Worm (Caenorhabditis elegans) whole organism, L2 larva: ENCODE results near the gene fln-1.
A peak's percentile ranks its signal among the peaks of the same experiment; 100 is the strongest.

ENCODE experiments used
- C34F6.9 ChIP-seq: fragments of 150-350 bp; optimal IDR thresholded peaks from 2 replicates; lab custom pipeline; 2014; ENCODE audit warnings: missing biosample characterization, missing genetic modification characterization
- F13H6.1 ChIP-seq: sonication (generic microtip); optimal IDR thresholded peaks from 2 replicates; lab custom pipeline; 2016; ENCODE audit warnings: missing genetic modification characterization, missing compliant biosample characterization
- R02D3.7 ChIP-seq: fragments of 150-350 bp; optimal IDR thresholded peaks from 2 replicates; lab custom pipeline; 2014; ENCODE audit warnings: missing biosample characterization, missing genetic modification characterization
- Y55F3AM.14 ChIP-seq: fragments of 200-800 bp; sonication (Bioruptor generic); optimal IDR thresholded peaks from 2 replicates; lab custom pipeline; 2018; ENCODE audit warnings: mild to moderate bottlenecking, missing genetic modification characterization, missing compliant biosample characterization
- ZK546.5 ChIP-seq: sonication (generic microtip); optimal IDR thresholded peaks from 2 replicates; lab custom pipeline; 2017; ENCODE audit warnings: missing biosample characterization, missing genetic modification characterization
- alr-1 ChIP-seq: fragments of 150-350 bp; optimal IDR thresholded peaks from 2 replicates; lab custom pipeline; 2014; ENCODE audit warnings: missing biosample characterization, missing genetic modification characterization
- aly-2 ChIP-seq: fragments of 150-350 bp; optimal IDR thresholded peaks from 2 replicates; lab custom pipeline; 2014; ENCODE audit warnings: missing biosample characterization, missing genetic modification characterization
- ama-1 ChIP-seq: fragments of 150-350 bp; optimal IDR thresholded peaks from 2 replicates; lab custom pipeline; 2018; ENCODE audit warnings: inconsistent platforms
- blmp-1 ChIP-seq: sonication (generic microtip); optimal IDR thresholded peaks from 2 replicates; lab custom pipeline; 2017; ENCODE audit warnings: missing genetic modification characterization, mild to moderate bottlenecking, missing compliant biosample characterization, antibody characterized with exemption, moderate library complexity; ENCODE audit not compliant: insufficient read depth
- ceh-16 ChIP-seq: fragments of 150-350 bp; optimal IDR thresholded peaks from 2 replicates; lab custom pipeline; 2014; ENCODE audit warnings: missing biosample characterization, missing genetic modification characterization
- ceh-82 ChIP-seq: fragments of 150-350 bp; optimal IDR thresholded peaks from 2 replicates; lab custom pipeline; 2014; ENCODE audit warnings: missing biosample characterization, missing genetic modification characterization
- crh-2 ChIP-seq: sonication (generic microtip); optimal IDR thresholded peaks from 2 replicates; lab custom pipeline; 2017; ENCODE audit warnings: missing biosample characterization, missing genetic modification characterization
- dmd-4 ChIP-seq: sonication (generic microtip); optimal IDR thresholded peaks from 2 replicates; lab custom pipeline; 2017; ENCODE audit warnings: missing biosample characterization, missing genetic modification characterization
- elt-1 ChIP-seq: fragments of 150-350 bp; optimal IDR thresholded peaks from 2 replicates; lab custom pipeline; 2014; ENCODE audit warnings: missing biosample characterization, missing genetic modification characterization
- elt-3 ChIP-seq: sonication (generic microtip); optimal IDR thresholded peaks from 2 replicates; lab custom pipeline; 2017; ENCODE audit warnings: missing biosample characterization, missing genetic modification characterization
- fos-1 ChIP-seq: fragments of 150-350 bp; optimal IDR thresholded peaks from 2 replicates; lab custom pipeline; 2014; ENCODE audit warnings: missing biosample characterization, missing genetic modification characterization
- gmeb-1 ChIP-seq: fragments of 150-350 bp; optimal IDR thresholded peaks from 2 replicates; lab custom pipeline; 2014; ENCODE audit warnings: missing biosample characterization, missing genetic modification characterization
- lin-11 ChIP-seq: fragments of 150-350 bp; sonication (generic microtip); optimal IDR thresholded peaks from 2 replicates; lab custom pipeline; 2014; ENCODE audit warnings: missing biosample characterization, missing genetic modification characterization, inconsistent platforms, mixed read lengths
- lin-13 ChIP-seq: fragments of 150-350 bp; optimal IDR thresholded peaks from 2 replicates; lab custom pipeline; 2014; ENCODE audit warnings: missing biosample characterization, missing genetic modification reagents, missing genetic modification characterization
- lin-39 ChIP-seq: fragments of 150-350 bp; optimal IDR thresholded peaks from 2 replicates; lab custom pipeline; 2014; ENCODE audit warnings: missing biosample characterization, missing genetic modification reagents, missing genetic modification characterization
- lsy-2 ChIP-seq, 2 experiments: fragments of 150-350 bp in 1 of 2; sonication (generic microtip) in 1 of 2; optimal IDR thresholded peaks; 2 replicates each; lab custom pipeline; 2014 to 2017; ENCODE audit warnings: missing biosample characterization in 2 of 2, missing genetic modification characterization in 2 of 2
- mab-5 ChIP-seq: fragments of 150-350 bp; optimal IDR thresholded peaks from 2 replicates; lab custom pipeline; 2014; ENCODE audit warnings: missing biosample characterization, missing genetic modification characterization
- mbf-1 ChIP-seq: sonication (generic microtip); optimal IDR thresholded peaks from 2 replicates; lab custom pipeline; 2017; ENCODE audit warnings: missing biosample characterization, missing genetic modification characterization
- mdl-1 ChIP-seq, 2 experiments: fragments of 150-350 bp in 1 of 2; sonication (generic microtip) in 1 of 2; optimal IDR thresholded peaks; 2 replicates each; lab custom pipeline; 2017; ENCODE audit warnings: missing biosample characterization in 2 of 2, missing genetic modification characterization in 2 of 2
- nhr-10 ChIP-seq: sonication (generic microtip); optimal IDR thresholded peaks from 2 replicates; lab custom pipeline; 2017; ENCODE audit warnings: missing biosample characterization, missing genetic modification characterization
- nhr-11 ChIP-seq: fragments of 150-350 bp; optimal IDR thresholded peaks from 2 replicates; lab custom pipeline; 2014; ENCODE audit warnings: missing biosample characterization, missing genetic modification characterization
- nhr-12 ChIP-seq: fragments of 150-350 bp; optimal IDR thresholded peaks from 2 replicates; lab custom pipeline; 2014; ENCODE audit warnings: missing biosample characterization, missing genetic modification characterization
- nhr-129 ChIP-seq: fragments of 150-350 bp; optimal IDR thresholded peaks from 2 replicates; lab custom pipeline; 2014; ENCODE audit warnings: missing biosample characterization, missing genetic modification characterization
- nhr-21 ChIP-seq: fragments of 150-350 bp; optimal IDR thresholded peaks from 2 replicates; lab custom pipeline; 2014; ENCODE audit warnings: missing biosample characterization, missing genetic modification characterization
- nhr-23 ChIP-seq: fragments of 150-350 bp; optimal IDR thresholded peaks from 2 replicates; lab custom pipeline; 2014; ENCODE audit warnings: missing biosample characterization, missing genetic modification reagents, missing genetic modification characterization
- nhr-237 ChIP-seq: fragments of 150-350 bp; optimal IDR thresholded peaks from 2 replicates; lab custom pipeline; 2014; ENCODE audit warnings: missing biosample characterization, missing genetic modification characterization
- nhr-25 ChIP-seq: fragments of 150-350 bp; sonication (generic microtip); optimal IDR thresholded peaks from 3 replicates; lab custom pipeline; 2014; ENCODE audit warnings: missing biosample characterization, missing genetic modification characterization
- nhr-6 ChIP-seq: fragments of 150-350 bp; optimal IDR thresholded peaks from 2 replicates; lab custom pipeline; 2014; ENCODE audit warnings: missing biosample characterization, missing genetic modification characterization
- nhr-77 ChIP-seq: fragments of 150-350 bp; optimal IDR thresholded peaks from 2 replicates; lab custom pipeline; 2014; ENCODE audit warnings: missing biosample characterization, missing genetic modification characterization
- peb-1 ChIP-seq: fragments of 150-350 bp; optimal IDR thresholded peaks from 2 replicates; lab custom pipeline; 2014; ENCODE audit warnings: missing biosample characterization, missing genetic modification characterization
- sem-4 ChIP-seq: fragments of 150-350 bp; optimal IDR thresholded peaks from 2 replicates; lab custom pipeline; 2014; ENCODE audit warnings: missing biosample characterization, missing genetic modification reagents, missing genetic modification characterization
- sma-3 ChIP-seq: sonication (generic microtip); optimal IDR thresholded peaks from 2 replicates; lab custom pipeline; 2016; ENCODE audit warnings: missing genetic modification reagents, missing genetic modification characterization, missing compliant biosample characterization
- sma-9 ChIP-seq, 2 experiments: fragments of 150-350 bp in 1 of 2; sonication (generic microtip) in 1 of 2; optimal IDR thresholded peaks; 2 replicates each; lab custom pipeline; 2014 to 2016; ENCODE audit warnings: missing genetic modification characterization in 2 of 2, mild to moderate bottlenecking in 1 of 2, missing biosample characterization in 1 of 2, missing compliant biosample characterization in 1 of 2, missing genetic modification reagents in 1 of 2, moderate library complexity in 1 of 2
- snpc-4 ChIP-seq: fragments of 150-350 bp; optimal IDR thresholded peaks from 2 replicates; lab custom pipeline; 2014; ENCODE audit warnings: missing biosample characterization, missing genetic modification characterization
- unc-39 ChIP-seq: fragments of 150-350 bp; optimal IDR thresholded peaks from 2 replicates; lab custom pipeline; 2014; ENCODE audit warnings: missing biosample characterization, missing genetic modification characterization
- unc-55 ChIP-seq: fragments of 150-350 bp; sonication (generic microtip); optimal IDR thresholded peaks from 3 replicates; lab custom pipeline; 2014; ENCODE audit warnings: missing biosample characterization, missing genetic modification reagents, missing genetic modification characterization
- unc-62 ChIP-seq: fragments of 150-350 bp; optimal IDR thresholded peaks from 2 replicates; lab custom pipeline; 2014; ENCODE audit warnings: missing biosample characterization, missing genetic modification reagents, missing genetic modification characterization
- zag-1 ChIP-seq: fragments of 150-350 bp; optimal IDR thresholded peaks from 2 replicates; lab custom pipeline; 2014; ENCODE audit warnings: missing biosample characterization, missing genetic modification characterization
- ztf-11 ChIP-seq: sonication (generic microtip); optimal IDR thresholded peaks from 2 replicates; lab custom pipeline; 2017; ENCODE audit warnings: missing biosample characterization, missing genetic modification characterization
- ztf-4 ChIP-seq: fragments of 150-350 bp; optimal IDR thresholded peaks from 2 replicates; lab custom pipeline; 2014; ENCODE audit warnings: missing biosample characterization, missing genetic modification characterization

The fln-1 gene

DNA sequence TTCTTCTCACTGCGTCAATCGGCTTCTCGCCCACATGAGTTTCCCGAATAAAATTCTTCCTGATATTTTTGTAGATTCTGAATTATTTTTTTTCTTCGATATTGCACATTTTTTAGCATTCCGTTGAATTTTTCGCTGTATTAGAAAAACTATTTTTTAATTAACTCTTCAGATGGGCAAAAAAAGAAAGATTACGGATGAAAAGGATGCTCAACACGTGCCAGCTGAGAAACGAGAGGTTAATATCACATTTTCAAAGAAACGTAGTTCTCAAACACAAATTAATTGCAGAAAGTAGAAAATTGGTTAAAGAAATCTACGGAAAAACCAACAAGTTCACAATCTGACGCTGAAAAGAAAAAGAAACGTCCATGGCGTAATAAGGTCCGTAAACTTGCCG is 20.6 kb upstream of the fln-1 start, which contains the start of gene rrp-8:
TSS of gene rrp-8 (plus strand) at position 173 of the 400 bp plus-strand sequence.
- no peak for TF ChIP-seq nhr-237 (tag; lab: Kevin White, UChicago)
- TF ChIP-seq mdl-1 (tag; optimal IDR thresholded peaks at IDR 0.05; lab: Kevin White, UChicago) = no peak
- TF ChIP-seq lin-39 (tag; lab: Kevin White, UChicago) = no peak

DNA sequence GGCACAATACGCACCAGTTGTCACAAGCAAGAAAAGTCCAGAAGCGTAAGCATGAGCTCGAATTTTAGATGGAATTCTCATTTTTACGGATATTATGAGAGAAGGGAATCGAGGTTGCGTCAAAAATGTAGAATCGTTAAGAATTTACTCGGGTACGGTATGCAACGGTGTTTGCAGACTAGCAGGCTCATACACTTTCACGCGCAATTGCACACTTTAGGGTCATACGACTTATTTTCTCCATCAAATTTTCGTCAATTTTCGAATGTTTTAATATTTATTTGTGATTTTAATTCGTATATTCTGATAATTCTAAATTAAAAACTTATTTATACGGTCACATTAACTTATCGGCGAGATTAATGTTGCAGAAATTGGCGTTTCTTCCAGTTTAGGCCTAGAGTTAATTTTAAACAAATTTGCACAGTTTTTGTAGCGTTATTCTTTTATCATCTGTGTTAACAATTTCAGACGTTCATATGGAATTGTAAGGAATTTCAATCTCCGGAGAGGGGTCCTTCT is 17.7 kb upstream of the fln-1 start, which contains the start of the genes T07A9.15 and nog-1:
TSS of gene T07A9.15 (minus strand) at position 138 of the 522 bp plus-strand sequence.
TSS of gene nog-1 (plus strand) at position 472 of the 522 bp plus-strand sequence.
- TF ChIP-seq ceh-82 (tag; lab: Kevin White, UChicago) (no peak), lsy-2 (tag; optimal IDR thresholded peaks at IDR 0.05; lab: Kevin White, UChicago) (peak; percentile 96 to 99), dmd-4 (tag; lab: Kevin White, UChicago) (no peak), blmp-1 (tag; lab: Kevin White, UChicago) (peak; percentile 3), lin-11 (tag; lab: Kevin White, UChicago) (peak; percentile 45), sma-9 (GFP tag; optimal IDR thresholded peaks at IDR 0.05; lab: Kevin White, UChicago) (peak; percentile 52), sma-9 (tag; optimal IDR thresholded peaks at IDR 0.05; lab: Kevin White, UChicago) (no peak), C34F6.9 (peak; percentile 92), mab-5 (tag; lab: Kevin White, UChicago) (peak; percentile 11), lin-13 (peak; percentile 49), zag-1 (no peak), nhr-25 (tag; lab: Kevin White, UChicago) (peak; percentile 47), peb-1 (no peak), F13H6.1 (tag; lab: Kevin White, UChicago) (peak; percentile 52), ZK546.5 (tag; lab: Kevin White, UChicago) (no peak), nhr-21 (tag; lab: Kevin White, UChicago) (peak; percentile 51), nhr-129 (tag; lab: Kevin White, UChicago) (peak; percentile 81), nhr-6 (peak; percentile 2), nhr-10 (tag; lab: Kevin White, UChicago) (no peak), Y55F3AM.14 (no peak), R02D3.7 (tag; lab: Kevin White, UChicago) (no peak), sma-3 (GFP tag; lab: Kevin White, UChicago) (peak; percentile 58), crh-2 (peak; percentile 71), gmeb-1 (tag; lab: Kevin White, UChicago) (peak; percentile 75), ceh-16 (tag; lab: Kevin White, UChicago) (no peak), fos-1 (peak; percentile 30), unc-55 (GFP tag; lab: Kevin White, UChicago) (peak; percentile 86), nhr-237 (tag; lab: Kevin White, UChicago) (no peak), snpc-4 (no peak)

DNA sequence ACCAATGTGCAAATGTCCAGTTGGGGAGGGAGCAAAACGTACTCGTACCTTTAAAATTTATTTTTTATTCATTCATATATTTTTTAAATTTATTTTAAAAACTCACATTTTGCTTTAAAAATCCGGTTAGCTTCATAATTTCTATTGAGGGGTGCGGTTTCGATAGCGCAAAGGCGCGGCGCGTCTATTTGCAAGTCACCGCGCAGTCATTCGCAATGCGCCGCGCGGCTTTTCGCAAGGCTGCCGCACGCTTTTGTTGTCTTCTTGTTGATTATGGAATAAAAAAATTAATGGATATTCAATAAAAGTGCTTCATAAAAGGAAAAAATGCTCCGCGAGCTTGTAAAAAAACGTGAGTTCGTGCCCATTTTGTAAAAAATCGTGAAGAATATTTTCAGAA is 14.5 kb upstream of the fln-1 start, which contains the start of the genes ears-2 and uncp-18:
TSS of gene ears-2 (minus strand) at position 190 of the 400 bp plus-strand sequence.
TSS of gene uncp-18 (plus strand) at position 282 of the 400 bp plus-strand sequence.
- TF ChIP-seq elt-3 (no peak), lin-39 (tag; lab: Kevin White, UChicago) (no peak), dmd-4 (tag; lab: Kevin White, UChicago) (no peak), nhr-10 (tag; lab: Kevin White, UChicago) (peak; percentile 53), nhr-6 (peak; percentile 86), mab-5 (tag; lab: Kevin White, UChicago) (peak; percentile 91), mbf-1 (tag; lab: Kevin White, UChicago) (no peak), ztf-4 (peak; percentile 85), sma-9 (GFP tag; optimal IDR thresholded peaks at IDR 0.05; lab: Kevin White, UChicago) (peak; percentile 93), sma-9 (tag; optimal IDR thresholded peaks at IDR 0.05; lab: Kevin White, UChicago) (no peak), sem-4 (tag; lab: Kevin White, UChicago) (peak; percentile 88), nhr-25 (tag; lab: Kevin White, UChicago) (peak; percentile 88), nhr-129 (tag; lab: Kevin White, UChicago) (peak; percentile 81), nhr-77 (tag; lab: Kevin White, UChicago) (peak; percentile 39), lin-13 (peak; percentile 94), nhr-11 (tag; lab: Kevin White, UChicago) (peak; percentile 36), elt-1 (tag; lab: Kevin White, UChicago) (no peak), nhr-21 (tag; lab: Kevin White, UChicago) (peak; percentile 80), aly-2 (tag; lab: Kevin White, UChicago) (no peak), F13H6.1 (tag; lab: Kevin White, UChicago) (peak; percentile 95), gmeb-1 (tag; lab: Kevin White, UChicago) (peak; percentile 85), fos-1 (peak; percentile 53), unc-62 (GFP tag; lab: Kevin White, UChicago) (no peak), ceh-16 (tag; lab: Kevin White, UChicago) (peak; percentile 25), peb-1 (no peak), crh-2 (peak; percentile 85), ZK546.5 (tag; lab: Kevin White, UChicago) (peak; percentile 49), snpc-4 (peak; percentile 62), nhr-12 (tag; lab: Kevin White, UChicago) (no peak), R02D3.7 (tag; lab: Kevin White, UChicago) (peak; percentile 36), nhr-23 (tag; lab: Kevin White, UChicago) (no peak), C34F6.9 (peak; percentile 75), zag-1 (peak; percentile 40), ceh-82 (tag; lab: Kevin White, UChicago) (peak; percentile 76), alr-1 (tag; lab: Kevin White, UChicago) (no peak), unc-39 (tag; lab: Kevin White, UChicago) (no peak), ztf-11 (peak; percentile 23), lin-11 (tag; lab: Kevin White, UChicago) (peak; percentile 97), blmp-1 (tag; lab: Kevin White, UChicago) (peak; percentile 39), ama-1 (lab: Kevin White, UChicago) (no peak)
